Worm (Caenorhabditis elegans): ENCODE measurements around the gene aipr-1.

Gene aipr-1

DNA sequence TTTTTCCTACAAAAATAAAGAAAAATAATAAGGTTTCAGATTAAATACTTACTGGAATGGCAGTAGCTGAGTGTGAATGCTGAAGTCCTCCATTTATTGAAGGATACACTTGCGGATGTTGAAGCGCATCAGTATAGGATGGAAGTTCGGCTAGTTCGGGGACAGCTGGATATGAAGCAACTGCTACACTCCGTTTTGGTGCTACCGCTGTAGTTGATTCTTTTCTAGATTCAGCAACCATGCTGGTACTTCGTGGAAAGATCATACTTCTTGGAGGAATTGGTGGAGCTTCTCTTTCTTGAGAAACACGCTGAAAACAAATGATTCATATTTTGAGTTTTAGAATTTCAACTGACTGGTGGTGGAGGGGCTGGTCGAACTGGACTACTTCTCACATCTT, 14.6 kb upstream of the aipr-1 start:
- no peak for TF ChIP-seq madf-3 (GFP tag; IDR thresholded peaks at IDR 0.05)
- TF ChIP-seq rcor-1 (GFP tag; IDR thresholded peaks at IDR 0.05) = no peak
- no peak for TF ChIP-seq let-526 (GFP tag; IDR thresholded peaks at IDR 0.05)
- no peak for TF ChIP-seq T07F8.4 (tag; optimal IDR thresholded peaks at IDR 0.05)
- no peak for TF ChIP-seq tbx-9 (tag; optimal IDR thresholded peaks at IDR 0.05; ENCODE audit: borderline replicate concordance)
- TF ChIP-seq efl-1 (GFP tag; optimal IDR thresholded peaks at IDR 0.05) = no peak
- no peak for TF ChIP-seq ceh-79 (tag; optimal IDR thresholded peaks at IDR 0.05)
- no peak for TF ChIP-seq ceh-100 (GFP tag; IDR thresholded peaks at IDR 0.05)
- no peak for TF ChIP-seq hsf-1 (GFP tag; IDR thresholded peaks at IDR 0.05)
- no peak for TF ChIP-seq snpc-3.4 (tag; optimal IDR thresholded peaks at IDR 0.05)
- TF ChIP-seq tbp1 (GFP tag; optimal IDR thresholded peaks at IDR 0.05) = no peak
- no peak for TF ChIP-seq ztf-18 (tag; optimal IDR thresholded peaks at IDR 0.05)
- TF ChIP-seq xnd-1 (tag; optimal IDR thresholded peaks at IDR 0.05) = no peak
- TF ChIP-seq rec-8 (tag; optimal IDR thresholded peaks at IDR 0.05) = no peak
- TF ChIP-seq mel-28 (tag; optimal IDR thresholded peaks at IDR 0.05; ENCODE audit: borderline replicate concordance) = no peak
- no peak for TF ChIP-seq dpl-1 (GFP tag; optimal IDR thresholded peaks at IDR 0.05)
- no peak for TF ChIP-seq F55B11.4 (tag; optimal IDR thresholded peaks at IDR 0.05; ENCODE audit: borderline replicate concordance, insufficient read depth)

DNA sequence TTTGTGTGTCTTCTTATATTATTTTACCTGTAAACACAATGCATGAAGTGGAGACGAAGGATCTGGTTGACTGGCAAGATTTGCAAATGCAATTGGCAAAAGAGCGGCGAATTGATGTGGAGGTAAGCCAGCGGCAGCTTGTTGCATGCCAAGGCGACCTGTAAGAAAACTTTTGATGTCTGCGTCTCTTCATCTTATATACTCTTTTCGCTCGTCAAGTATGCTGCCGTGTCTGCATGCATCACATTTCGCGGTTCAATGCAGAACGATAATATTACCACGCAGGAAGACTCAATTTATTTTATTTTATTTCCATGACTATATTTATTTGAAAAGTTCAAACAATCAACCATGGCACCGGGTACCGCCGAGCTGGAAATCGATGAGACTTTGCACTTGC, 6.9 kb upstream of the aipr-1 start, which contains the start of gene vps-33.2:
TSS of gene vps-33.2 (plus strand) at position 244 of the 400 bp plus-strand sequence.
- TF ChIP-seq nhr-27 (tag; optimal IDR thresholded peaks at IDR 0.05) (no peak), ets-4 (GFP tag; optimal IDR thresholded peaks at IDR 0.05) (no peak), pbrm-1 (GFP tag; IDR thresholded peaks at IDR 0.05) (0 out of 2 replicates have a peak, but pooled peaks have one; percentile 16), attf-3 (GFP tag; conservative IDR thresholded peaks at IDR 0.05) (0 out of 2 replicates have a peak, but pooled peaks have one; percentile 33), rcor-1 (GFP tag; IDR thresholded peaks at IDR 0.05) (no peak), lin-26 (GFP tag; IDR thresholded peaks at IDR 0.05) (no peak), atf-7 (tag; optimal IDR thresholded peaks at IDR 0.05) (no peak), bed-2 (GFP tag; IDR thresholded peaks at IDR 0.05) (no peak), hmg-1.2 (GFP tag; IDR thresholded peaks at IDR 0.05) (peak; percentile 99), mcd-1 (GFP tag; IDR thresholded peaks at IDR 0.05) (peak; percentile 47; the same call in 1 of the 2 replicates), D2030.7 (GFP tag; IDR thresholded peaks at IDR 0.05) (no peak), lsy-27 (tag; optimal IDR thresholded peaks at IDR 0.05; ENCODE audit: borderline replicate concordance, insufficient read depth) (no peak), aptf-2 (GFP tag; conservative IDR thresholded peaks at IDR 0.05) (no peak), lir-1 (GFP tag; conservative IDR thresholded peaks at IDR 0.05) (no peak), rpc-1 (optimal IDR thresholded peaks at IDR 0.05) (no peak), rpc-1 (tag; optimal IDR thresholded peaks at IDR 0.05) (no peak), hrde-1 (tag; optimal IDR thresholded peaks at IDR 0.05; ENCODE audit: borderline replicate concordance) (no peak), die-1 (tag; optimal IDR thresholded peaks at IDR 0.05) (no peak), let-526 (GFP tag; IDR thresholded peaks at IDR 0.05) (no peak), gei-17 (GFP tag; optimal IDR thresholded peaks at IDR 0.05) (no peak), tbp1 (GFP tag; optimal IDR thresholded peaks at IDR 0.05) (peak; percentile 27), ztf-25 (GFP tag; IDR thresholded peaks at IDR 0.05) (no peak), B0035.1 (tag; optimal IDR thresholded peaks at IDR 0.05) (no peak), egl-44 (GFP tag; IDR thresholded peaks at IDR 0.05) (no peak), B0336.3 (GFP tag; IDR thresholded peaks at IDR 0.05) (no peak), ztf-28 (GFP tag; IDR thresholded peaks at IDR 0.05) (no peak), snpc-4 (GFP tag; optimal IDR thresholded peaks at IDR 0.05) (no peak), snpc-4 (tag; optimal IDR thresholded peaks at IDR 0.05) (peak in 1 of 4 experiments; percentile 4), ekl-4 (GFP tag; IDR thresholded peaks at IDR 0.05) (no peak), F55B11.4 (tag; optimal IDR thresholded peaks at IDR 0.05; ENCODE audit: borderline replicate concordance, insufficient read depth) (no peak), ztf-22 (GFP tag; optimal IDR thresholded peaks at IDR 0.05) (no peak), dox-1 (GFP tag; IDR thresholded peaks at IDR 0.05) (peak; percentile 38; the same call in 1 of the 2 replicates), ceh-58 (GFP tag; IDR thresholded peaks at IDR 0.05) (no peak), lsl-1 (GFP tag; optimal IDR thresholded peaks at IDR 0.05) (peak; percentile 50), madf-10 (tag; optimal IDR thresholded peaks at IDR 0.05) (no peak)

Data from whole organism, young adult.